Fruit fly (Drosophila melanogaster): ENCODE results near the gene betaggt-I.

Gene betaggt-I

DNA sequence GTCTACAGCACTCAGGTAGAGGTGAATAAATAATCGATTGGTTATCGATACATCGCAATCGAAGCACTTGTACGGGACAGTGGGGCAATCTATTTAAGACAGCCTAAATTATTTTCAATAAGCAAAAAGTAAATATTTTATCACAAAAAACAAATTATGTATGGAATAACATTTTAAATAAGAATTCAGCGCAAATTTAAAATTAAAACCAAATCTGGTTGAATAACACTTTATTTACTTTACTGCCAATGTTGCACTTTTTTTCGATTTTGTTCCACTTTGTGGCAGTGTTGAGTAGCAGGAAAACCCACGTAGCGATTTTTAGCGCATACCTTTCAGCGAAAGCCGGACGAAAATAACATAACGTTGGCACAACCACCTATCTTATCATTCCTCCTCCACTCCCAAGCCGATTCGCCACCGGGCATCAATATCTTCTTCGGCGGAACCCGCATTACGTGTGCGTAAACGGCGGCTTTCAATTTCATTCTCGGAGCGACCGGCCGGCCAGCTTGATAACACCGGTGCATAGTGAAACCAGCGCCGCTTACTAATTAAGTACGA is 31.7 kb downstream of the betaggt-I start, which contains the start of the genes Gmd and CG3792:
Gene Gmd (minus strand): TSS at position 36 of the 564 bp plus-strand sequence.
Gene CG3792 (plus strand): TSS at position 325 of the 564 bp plus-strand sequence.
- peak; percentile 96 for TF ChIP-seq CG11456 (GFP tag; IDR thresholded peaks at IDR 0.05)
- peak; percentile 93 for TF ChIP-seq CG14050 (GFP tag; IDR thresholded peaks at IDR 0.05)
- TF ChIP-seq gro (GFP tag; optimal IDR thresholded peaks at IDR 0.05) = peak; percentile 87
- TF ChIP-seq twi (tag; optimal IDR thresholded peaks at IDR 0.05) = peak; percentile 87
- TF ChIP-seq h (optimal IDR thresholded peaks at IDR 0.05) = no peak
- peak; percentile 92 for TF ChIP-seq cas (GFP tag; IDR thresholded peaks at IDR 0.05)
- TF ChIP-seq CG17912 (GFP tag; optimal IDR thresholded peaks at IDR 0.05) = peak; percentile 64
- peak; percentile 73 for TF ChIP-seq CG2202 (tag; optimal IDR thresholded peaks at IDR 0.05)
- peak; percentile 96 for TF ChIP-seq CG15696 (tag; optimal IDR thresholded peaks at IDR 0.05)
- peak; percentile 91 for TF ChIP-seq chm (GFP tag; IDR thresholded peaks at IDR 0.05)
- peak; percentile 91 for TF ChIP-seq nom (GFP tag; optimal IDR thresholded peaks at IDR 0.05)
- peak in 1 of 2 experiments; percentile 69 for TF ChIP-seq crp (GFP tag; optimal IDR thresholded peaks at IDR 0.05)
- peak; percentile 98 for TF ChIP-seq CG10267 (tag; optimal IDR thresholded peaks at IDR 0.05)
- peak; percentile 59 for TF ChIP-seq grn (GFP tag; optimal IDR thresholded peaks at IDR 0.05)
- TF ChIP-seq gem (tag; optimal IDR thresholded peaks at IDR 0.05) = peak; percentile 95
- TF ChIP-seq Hsf (GFP tag; optimal IDR thresholded peaks at IDR 0.05) = peak; percentile 97
- no peak for TF ChIP-seq CG5180 (GFP tag; optimal IDR thresholded peaks at IDR 0.05)
- TF ChIP-seq MBD-R2 (GFP tag; IDR thresholded peaks at IDR 0.05) = peak; percentile 97
- no peak for TF ChIP-seq yki (optimal IDR thresholded peaks at IDR 0.05)
- TF ChIP-seq bbx (GFP tag; IDR thresholded peaks at IDR 0.05; ENCODE audit: partially characterized antibody) = peak; percentile 81
- peak; percentile 94 for TF ChIP-seq CG10209 (GFP tag; optimal IDR thresholded peaks at IDR 0.05)
- peak; percentile 93 for TF ChIP-seq CG8765 (GFP tag; IDR thresholded peaks at IDR 0.05)
- peak; percentile 95 for TF ChIP-seq esg (GFP tag; conservative IDR thresholded peaks at IDR 0.05)
- TF ChIP-seq ci (GFP tag; IDR thresholded peaks at IDR 0.05) = peak; percentile 93
- TF ChIP-seq eve (GFP tag; optimal IDR thresholded peaks at IDR 0.05) = peak in 1 of 2 experiments; percentile 67
- peak in 1 of 3 experiments; percentile 82 for TF ChIP-seq Stat92E (GFP tag; optimal IDR thresholded peaks at IDR 0.05)
- TF ChIP-seq CG8089 (GFP tag; optimal IDR thresholded peaks at IDR 0.05) = peak; percentile 81
- peak; percentile 95 for TF ChIP-seq dmrt11E (tag; optimal IDR thresholded peaks at IDR 0.05)
- peak; percentile 96 for TF ChIP-seq CG11695 (GFP tag; IDR thresholded peaks at IDR 0.05)
- peak; percentile 97 for TF ChIP-seq CG18262 (tag; optimal IDR thresholded peaks at IDR 0.05)
- peak; percentile 94 for TF ChIP-seq CG10543 (GFP tag; optimal IDR thresholded peaks at IDR 0.05)
- peak; percentile 96 for TF ChIP-seq chn (GFP tag; optimal IDR thresholded peaks at IDR 0.05)
- TF ChIP-seq Camta (GFP tag; optimal IDR thresholded peaks at IDR 0.05) = peak; percentile 96
- peak; percentile 82 for TF ChIP-seq Doc2 (GFP tag; IDR thresholded peaks at IDR 0.05)
- TF ChIP-seq hbn (GFP tag; IDR thresholded peaks at IDR 0.05; ENCODE audit: partially characterized antibody) = peak; percentile 81
- no peak for TF ChIP-seq Asciz (GFP tag; optimal IDR thresholded peaks at IDR 0.05)
- TF ChIP-seq Meics (GFP tag; optimal IDR thresholded peaks at IDR 0.05) = peak; percentile 96
- peak; percentile 96 for TF ChIP-seq kay (GFP tag; optimal IDR thresholded peaks at IDR 0.05)
- TF ChIP-seq fru (optimal IDR thresholded peaks at IDR 0.05) = no peak
- TF ChIP-seq CG1024 (GFP tag; IDR thresholded peaks at IDR 0.05) = peak; percentile 86
- TF ChIP-seq knrl (GFP tag; IDR thresholded peaks at IDR 0.05; ENCODE audit: partially characterized antibody) = peak; percentile 87
- peak; percentile 95 for TF ChIP-seq CG10959 (GFP tag; IDR thresholded peaks at IDR 0.05)
- peak; percentile 96 for TF ChIP-seq Fer1 (GFP tag; optimal IDR thresholded peaks at IDR 0.05)
- TF ChIP-seq HLHmδ (GFP tag; optimal IDR thresholded peaks at IDR 0.05) = no peak
- peak; percentile 95 for TF ChIP-seq NfI (GFP tag; optimal IDR thresholded peaks at IDR 0.05)
- TF ChIP-seq Tbp (GFP tag; optimal IDR thresholded peaks at IDR 0.05) = no peak
- peak; percentile 93 for TF ChIP-seq danr (GFP tag; IDR thresholded peaks at IDR 0.05)
- TF ChIP-seq Hr51 (GFP tag; optimal IDR thresholded peaks at IDR 0.05) = peak; percentile 92 to 94
- peak; percentile 88 for TF ChIP-seq Bdp1 (GFP tag; optimal IDR thresholded peaks at IDR 0.05)
- TF ChIP-seq BtbVII (GFP tag; optimal IDR thresholded peaks at IDR 0.05) = peak; percentile 95

All from whole organism, embryonic.